Fruit fly (Drosophila melanogaster): ENCODE results near the gene Mon1.

- TF ChIP-seq Sp1 (GFP tag; optimal IDR thresholded peaks at IDR 0.05) (no peak), usp (GFP tag; optimal IDR thresholded peaks at IDR 0.05) (no peak), foxo (GFP tag; optimal IDR thresholded peaks at IDR 0.05) (no peak), Abd-B (GFP tag; optimal IDR thresholded peaks at IDR 0.05) (no peak), lola (GFP tag; optimal IDR thresholded peaks at IDR 0.05) (no peak)
Observed at dm6 chr2L:4883023-4883392, 32.6 kb downstream of the Mon1 start, which contains the start of the genes Cf2 and CG3008.

Measured in whole organism, wandering third instar larva.